Fruit fly (Drosophila melanogaster) whole organism, embryonic: Measurements from ENCODE around the gene Cpr30B.
A peak's percentile ranks its signal among the peaks of the same experiment; 100 is the strongest.

Experiments used
- Antp ChIP-seq: fragments of 200-800 bp; sonication (Bioruptor generic); optimal IDR thresholded peaks from 3 replicates; lab custom pipeline; 2016; ENCODE audit warnings: missing biosample characterization, missing genetic modification characterization
- CG10147 ChIP-seq: fragments of 200-800 bp; sonication (Bioruptor generic); optimal IDR thresholded peaks from 2 replicates; lab custom pipeline; 2019; ENCODE audit warnings: missing biosample characterization, mild to moderate bottlenecking, missing genetic modification characterization, moderate library complexity
- CG11085 ChIP-seq: fragments of 200-800 bp; sonication (Bioruptor generic); IDR thresholded peaks from 2 replicates; pipeline ENCODE4 v1.3.6; 2022; ENCODE audit warnings: missing biosample characterization, missing genetic modification characterization
- CG11695 ChIP-seq: fragments of 200-800 bp; sonication (Bioruptor generic); IDR thresholded peaks from 3 replicates; pipeline ENCODE4 v1.3.6; 2022; ENCODE audit warnings: missing biosample characterization, missing genetic modification characterization
- CG14441 ChIP-seq: fragments of 200-800 bp; sonication (Bioruptor generic); IDR thresholded peaks from 2 replicates; pipeline ENCODE4 v1.3.6; 2022; ENCODE audit warnings: missing biosample characterization, missing genetic modification characterization
- CG1529 ChIP-seq: fragments of 200-800 bp; sonication (Bioruptor generic); optimal IDR thresholded peaks from 3 replicates; lab custom pipeline; 2018; ENCODE audit warnings: missing biosample characterization, missing genetic modification characterization
- CG1602 ChIP-seq: fragments of 200-800 bp; sonication (Bioruptor generic); optimal IDR thresholded peaks from 3 replicates; lab custom pipeline; 2016; ENCODE audit warnings: missing biosample characterization, missing genetic modification characterization
- CG17186 ChIP-seq: fragments of 200-800 bp; sonication (Bioruptor generic); optimal IDR thresholded peaks from 3 replicates; lab custom pipeline; 2017; ENCODE audit warnings: missing biosample characterization, missing genetic modification reagents, missing genetic modification characterization
- CG17568 ChIP-seq: fragments of 200-800 bp; sonication (Bioruptor generic); optimal IDR thresholded peaks from 2 replicates; lab custom pipeline; 2018; ENCODE audit warnings: missing biosample characterization, mild to moderate bottlenecking, missing genetic modification characterization, moderate library complexity
- CG1792 ChIP-seq: fragments of 200-800 bp; sonication (Bioruptor generic); optimal IDR thresholded peaks from 2 replicates; lab custom pipeline; 2016; ENCODE audit warnings: missing biosample characterization, missing genetic modification characterization
- CG18262 ChIP-seq: fragments of 200-800 bp; optimal IDR thresholded peaks from 3 replicates; lab custom pipeline; 2019; ENCODE audit warnings: missing biosample characterization, mild to moderate bottlenecking, missing genetic modification characterization, moderate library complexity
- CG31388 ChIP-seq: fragments of 200-800 bp; sonication (Bioruptor generic); optimal IDR thresholded peaks from 2 replicates; lab custom pipeline; 2016; ENCODE audit warnings: missing biosample characterization, missing genetic modification characterization
- CG34224 ChIP-seq: fragments of 200-800 bp; sonication (Bioruptor generic); IDR thresholded peaks from 3 replicates; pipeline ENCODE4 v1.3.6; 2022; ENCODE audit warnings: missing biosample characterization, missing genetic modification characterization; ENCODE audit not compliant: partially characterized antibody
- CG42726 ChIP-seq: fragments of 200-800 bp; sonication (Bioruptor generic); IDR thresholded peaks from 2 replicates; pipeline ENCODE4 v1.3.6; 2022; ENCODE audit warnings: missing biosample characterization, missing genetic modification characterization; ENCODE audit not compliant: partially characterized antibody
- CG43689 ChIP-seq: fragments of 200-800 bp; sonication (Bioruptor generic); IDR thresholded peaks from 2 replicates; pipeline ENCODE4 v1.3.6; 2022; ENCODE audit warnings: missing biosample characterization, missing genetic modification characterization
- CG4730 ChIP-seq: fragments of 200-800 bp; sonication (Bioruptor generic); IDR thresholded peaks from 2 replicates; pipeline ENCODE4 v1.3.6; 2022; ENCODE audit warnings: missing biosample characterization, missing genetic modification characterization
- CG5245 ChIP-seq: fragments of 200-800 bp; sonication (Bioruptor generic); optimal IDR thresholded peaks from 3 replicates; lab custom pipeline; 2016; ENCODE audit warnings: missing biosample characterization, missing genetic modification characterization
- CG6765 ChIP-seq: fragments of 200-800 bp; sonication (Bioruptor generic); optimal IDR thresholded peaks from 3 replicates; lab custom pipeline; 2017; ENCODE audit warnings: missing biosample characterization, mild to moderate bottlenecking, missing genetic modification characterization
- CG6791 ChIP-seq: fragments of 200-800 bp; sonication (Bioruptor generic); IDR thresholded peaks from 3 replicates; pipeline ENCODE4 v1.3.6; 2022; ENCODE audit warnings: missing biosample characterization, missing genetic modification characterization; ENCODE audit not compliant: partially characterized antibody
- CG7556 ChIP-seq: fragments of 200-800 bp; sonication (Bioruptor generic); optimal IDR thresholded peaks from 2 replicates; lab custom pipeline; 2017; ENCODE audit warnings: missing biosample characterization, mild to moderate bottlenecking, missing genetic modification characterization
- CG8924 ChIP-seq: fragments of 200-800 bp; optimal IDR thresholded peaks from 3 replicates; lab custom pipeline; 2019; ENCODE audit warnings: missing biosample characterization, mild to moderate bottlenecking, missing genetic modification characterization, moderate library complexity
- CoRest ChIP-seq: fragments of 200-800 bp; sonication (Bioruptor generic); optimal IDR thresholded peaks from 3 replicates; lab custom pipeline; 2018; ENCODE audit warnings: missing biosample characterization, mild to moderate bottlenecking, missing genetic modification characterization, moderate library complexity
- D19B ChIP-seq: fragments of 200-800 bp; sonication (Bioruptor generic); optimal IDR thresholded peaks from 2 replicates; lab custom pipeline; 2017; ENCODE audit warnings: missing biosample characterization, mild to moderate bottlenecking, missing genetic modification characterization
- Deaf1 ChIP-seq: fragments of 200-800 bp; optimal IDR thresholded peaks from 3 replicates; lab custom pipeline; 2019; ENCODE audit warnings: missing biosample characterization, mild to moderate bottlenecking, missing genetic modification characterization, moderate library complexity
- Dek ChIP-seq: fragments of 200-800 bp; sonication (Bioruptor generic); optimal IDR thresholded peaks from 3 replicates; lab custom pipeline; 2019; ENCODE audit warnings: missing biosample characterization, mild to moderate bottlenecking, missing genetic modification characterization, moderate library complexity
- Gug ChIP-seq: fragments of 200-800 bp; sonication (Bioruptor generic); IDR thresholded peaks from 4 replicates; pipeline ENCODE4 v1.3.6; 2022; ENCODE audit warnings: missing biosample characterization, missing genetic modification characterization
- Lim3 ChIP-seq: fragments of 200-800 bp; sonication (Bioruptor generic); IDR thresholded peaks from 2 replicates; pipeline ENCODE4 v1.3.6; 2022; ENCODE audit warnings: missing biosample characterization, missing genetic modification characterization
- Nf-YC ChIP-seq: fragments of 200-800 bp; optimal IDR thresholded peaks from 3 replicates; lab custom pipeline; 2019; ENCODE audit warnings: missing biosample characterization, mild to moderate bottlenecking, missing genetic modification characterization, moderate library complexity
- Opbp ChIP-seq: fragments of 200-800 bp; sonication (Bioruptor generic); IDR thresholded peaks from 3 replicates; pipeline ENCODE4 v1.3.6; 2022; ENCODE audit warnings: missing biosample characterization, missing genetic modification characterization; ENCODE audit not compliant: partially characterized antibody
- Six4 ChIP-seq: fragments of 200-800 bp; sonication (Bioruptor generic); optimal IDR thresholded peaks from 2 replicates; lab custom pipeline; 2016; ENCODE audit warnings: missing biosample characterization, missing genetic modification characterization
- Sry-δ ChIP-seq: fragments of 200-800 bp; sonication (Bioruptor generic); optimal IDR thresholded peaks from 2 replicates; lab custom pipeline; 2016; ENCODE audit warnings: missing biosample characterization, missing genetic modification characterization
- Tbp ChIP-seq: fragments of >200 bp; optimal IDR thresholded peaks from 2 replicates; lab custom pipeline; 2018; ENCODE audit warnings: missing biosample characterization, missing genetic modification characterization
- Usf ChIP-seq: fragments of 200-800 bp; sonication (Bioruptor generic); optimal IDR thresholded peaks from 2 replicates; lab custom pipeline; 2017; ENCODE audit warnings: missing genotype, missing biosample characterization, missing genetic modification characterization
- ab ChIP-seq: fragments of 200-800 bp; sonication (Bioruptor generic); optimal IDR thresholded peaks from 2 replicates; lab custom pipeline; 2016; ENCODE audit warnings: missing biosample characterization, missing genetic modification characterization
- abd-A ChIP-seq: fragments of 200-800 bp; sonication (Bioruptor generic); optimal IDR thresholded peaks from 3 replicates; lab custom pipeline; 2019; ENCODE audit warnings: missing biosample characterization, mild to moderate bottlenecking, missing genetic modification characterization, moderate library complexity
- al ChIP-seq: fragments of 200-800 bp; sonication (Bioruptor generic); IDR thresholded peaks from 2 replicates; pipeline ENCODE4 v1.3.6; 2022; ENCODE audit warnings: missing biosample characterization, missing genetic modification characterization
- crol ChIP-seq: fragments of 200-800 bp; sonication (Bioruptor generic); IDR thresholded peaks from 2 replicates; pipeline ENCODE4 v1.3.6; 2022; ENCODE audit warnings: missing biosample characterization, missing genetic modification characterization
- dati ChIP-seq: fragments of 200-800 bp; sonication (Bioruptor generic); IDR thresholded peaks from 2 replicates; pipeline ENCODE4 v1.3.6; 2022; ENCODE audit warnings: missing biosample characterization, missing genetic modification characterization
- dimm ChIP-seq: fragments of 200-800 bp; sonication (Bioruptor generic); IDR thresholded peaks from 2 replicates; pipeline ENCODE4 v1.3.6; 2022; ENCODE audit warnings: missing biosample characterization, missing genetic modification characterization
- dm ChIP-seq: fragments of 200-800 bp; sonication (Bioruptor generic); optimal IDR thresholded peaks from 3 replicates; lab custom pipeline; 2016; ENCODE audit warnings: missing biosample characterization, missing genetic modification characterization
- h ChIP-seq: fragments of >200 bp; optimal IDR thresholded peaks from 2 replicates; lab custom pipeline; 2017
- hb ChIP-seq: fragments of 200-800 bp; sonication (Bioruptor generic); IDR thresholded peaks from 3 replicates; pipeline ENCODE4 v1.3.6; 2022; ENCODE audit warnings: missing biosample characterization, missing genetic modification characterization; ENCODE audit not compliant: partially characterized antibody
- nerfin-1 ChIP-seq: fragments of 200-800 bp; sonication (Bioruptor generic); optimal IDR thresholded peaks from 3 replicates; lab custom pipeline; 2019; ENCODE audit warnings: missing biosample characterization, mild to moderate bottlenecking, missing genetic modification characterization, moderate library complexity
- odd ChIP-seq: fragments of 200-800 bp; sonication (Bioruptor generic); optimal IDR thresholded peaks from 2 replicates; lab custom pipeline; 2017; ENCODE audit warnings: missing biosample characterization, mild to moderate bottlenecking, missing genetic modification characterization
- peb ChIP-seq: fragments of 200-800 bp; sonication (Bioruptor generic); IDR thresholded peaks from 2 replicates; pipeline ENCODE4 v1.3.6; 2022; ENCODE audit warnings: missing biosample characterization, missing genetic modification characterization
- sc ChIP-seq, 3 experiments: fragments of >200 bp in 2 of 3; fragments of 200-800 bp in 1 of 3; sonication (Bioruptor generic) in 1 of 3; optimal IDR thresholded peaks; 2 replicates in 2 of 3; 3 replicates in 1 of 3; lab custom pipeline; 2017; ENCODE audit warnings: mild to moderate bottlenecking in 1 of 3, missing biosample characterization in 1 of 3, missing genetic modification characterization in 1 of 3, missing genetic modification reagents in 1 of 3
- sima ChIP-seq: fragments of 200-800 bp; sonication (Bioruptor generic); optimal IDR thresholded peaks from 2 replicates; lab custom pipeline; 2016; ENCODE audit warnings: missing biosample characterization, missing genetic modification characterization
- ssp ChIP-seq: fragments of 200-800 bp; sonication (Bioruptor generic); IDR thresholded peaks from 2 replicates; pipeline ENCODE4 v1.3.6; 2022; ENCODE audit warnings: missing biosample characterization, missing genetic modification characterization
- tgo ChIP-seq: fragments of 200-800 bp; sonication (Bioruptor generic); IDR thresholded peaks from 3 replicates; pipeline ENCODE4 v1.3.6; 2022; ENCODE audit warnings: missing biosample characterization, missing genetic modification characterization
- trh ChIP-seq: fragments of 200-800 bp; sonication (Bioruptor generic); optimal IDR thresholded peaks from 2 replicates; lab custom pipeline; 2016; ENCODE audit warnings: missing biosample characterization, missing genetic modification characterization
- tup ChIP-seq: fragments of 200-800 bp; sonication (Bioruptor generic); optimal IDR thresholded peaks from 2 replicates; lab custom pipeline; 2016; ENCODE audit warnings: missing biosample characterization, mild to moderate bottlenecking, missing genetic modification characterization, moderate library complexity
- wek ChIP-seq: fragments of 200-800 bp; sonication (Bioruptor generic); optimal IDR thresholded peaks from 3 replicates; lab custom pipeline; 2018; ENCODE audit warnings: missing biosample characterization, mild to moderate bottlenecking, missing genetic modification characterization, moderate library complexity

The Cpr30B gene

dm6 chr2L:9564527-9564926, 21.8 kb downstream of the Cpr30B start (continued):
- TF ChIP-seq Dek (tag; lab: Kevin White, UChicago) (peak; percentile 46), CG34224 (GFP tag; lab: Robert Waterston, UW) (no peak), dm (GFP tag; lab: Kevin White, UChicago) (no peak), crol (GFP tag; lab: Robert Waterston, UW) (no peak), Opbp (GFP tag; lab: Robert Waterston, UW) (no peak), dati (no peak), dimm (no peak), CG6791 (GFP tag; lab: Robert Waterston, UW) (no peak), CG11695 (GFP tag; lab: Robert Waterston, UW) (peak; percentile 49; the same call in 1 of the 3 replicates), Six4 (GFP tag; lab: Kevin White, UChicago) (no peak), CG42726 (GFP tag; lab: Robert Waterston, UW) (no peak), odd (GFP tag; lab: Kevin White, UChicago) (no peak), CG10147 (peak; percentile 31), Usf (GFP tag; lab: Kevin White, UChicago) (no peak), Deaf1 (tag; lab: Kevin White, UChicago) (peak; percentile 18), peb (no peak), CG1529 (GFP tag; lab: Kevin White, UChicago) (no peak), CG17186 (GFP tag; lab: Kevin White, UChicago) (no peak), sima (GFP tag; lab: Kevin White, UChicago) (no peak), abd-A (tag; lab: Kevin White, UChicago) (no peak), CG5245 (GFP tag; lab: Kevin White, UChicago) (no peak), h (no peak), CG6765 (GFP tag; lab: Kevin White, UChicago) (no peak), wek (GFP tag; lab: Kevin White, UChicago) (no peak), hb (no peak), CG14441 (GFP tag; lab: Robert Waterston, UW) (peak; percentile 51), tgo (peak; percentile 48; the same call in 2 of the 3 replicates), CG1792 (no peak), CG43689 (no peak), trh (GFP tag; lab: Kevin White, UChicago) (no peak), CG7556 (GFP tag; lab: Kevin White, UChicago) (peak; percentile 58), ab (GFP tag; lab: Kevin White, UChicago) (no peak), Tbp (GFP tag; lab: Kevin White, UChicago) (no peak), ssp (GFP tag; lab: Robert Waterston, UW) (no peak), tup (GFP tag; lab: Kevin White, UChicago) (no peak), D19B (GFP tag; lab: Kevin White, UChicago) (no peak), CG18262 (tag; lab: Kevin White, UChicago) (peak; percentile 42), sc (optimal IDR thresholded peaks at IDR 0.05; lab: Kevin White, UChicago) (no peak), sc (GFP tag; optimal IDR thresholded peaks at IDR 0.05; lab: Kevin White, UChicago) (no peak), Gug (GFP tag; lab: Robert Waterston, UW) (0 out of 4 replicates have a peak, but pooled peaks have one; percentile 15), CG11085 (GFP tag; lab: Robert Waterston, UW) (no peak), nerfin-1 (tag; lab: Kevin White, UChicago) (no peak), al (0 out of 2 replicates have a peak, but pooled peaks have one; percentile 19), Sry-δ (no peak), Antp (GFP tag; lab: Kevin White, UChicago) (no peak), CG4730 (GFP tag; lab: Robert Waterston, UW) (no peak), CoRest (peak; percentile 63), CG17568 (no peak), CG8924 (tag; lab: Kevin White, UChicago) (peak; percentile 51), Lim3 (GFP tag; lab: Robert Waterston, UW) (no peak), CG31388 (GFP tag; lab: Kevin White, UChicago) (no peak), CG1602 (GFP tag; lab: Kevin White, UChicago) (peak; percentile 2), Nf-YC (tag; lab: Kevin White, UChicago) (peak; percentile 26)
